Worm (Caenorhabditis elegans): ENCODE measurements around the gene Y69E1A.8.

The Y69E1A.8 gene

DNA sequence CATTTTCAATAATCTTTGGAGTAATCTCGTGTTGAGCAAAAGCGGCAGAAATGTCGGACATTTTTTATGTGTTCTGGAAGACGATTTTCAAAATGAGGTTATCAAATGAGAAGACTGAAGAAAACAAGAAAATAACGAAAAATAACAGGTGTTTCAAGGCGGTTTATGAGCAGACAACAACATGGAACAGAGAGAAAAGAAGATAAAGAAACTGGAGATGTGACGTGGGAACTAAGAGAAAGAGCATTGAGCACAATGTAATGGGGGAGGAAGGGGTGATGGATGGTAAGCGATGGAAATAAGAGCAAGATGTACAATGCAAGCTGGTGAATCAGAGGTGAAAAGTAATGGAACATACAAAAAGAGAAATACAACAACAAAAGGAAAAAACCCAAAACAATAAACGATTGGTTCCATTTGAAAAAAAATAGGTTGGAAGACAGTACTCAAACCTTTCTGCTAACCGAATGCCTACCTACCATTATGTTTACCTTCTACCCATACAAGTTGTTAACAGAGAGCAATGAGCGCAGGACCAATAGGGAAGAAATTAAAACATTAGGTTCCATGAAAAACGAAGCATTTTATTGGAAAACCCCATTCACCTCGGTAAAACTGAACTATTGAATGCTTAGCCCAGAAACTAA lies 8.7 kb upstream of the Y69E1A.8 start, which contains the start of gene Y69E1A.5:
Gene Y69E1A.5, minus strand, starts transcription at position 73 of the 647 bp plus-strand sequence.
- TF ChIP-seq unc-62 (GFP tag; optimal IDR thresholded peaks at IDR 0.05): peak; percentile 40
- TF ChIP-seq lin-32 (GFP tag; optimal IDR thresholded peaks at IDR 0.05): no peak
- TF ChIP-seq hlh-1 (tag; optimal IDR thresholded peaks at IDR 0.05): peak; percentile 82
- TF ChIP-seq unc-120 (tag; optimal IDR thresholded peaks at IDR 0.05; ENCODE audit: poor library complexity, severe bottlenecking): no peak
- no peak for TF ChIP-seq nhr-12 (tag; optimal IDR thresholded peaks at IDR 0.05)
- peak; percentile 31 for TF ChIP-seq mab-5 (tag; optimal IDR thresholded peaks at IDR 0.05)

ce11 chrIV:10958230-10958588 lies 8.2 kb upstream of the Y69E1A.8 start, which contains the start of gene sri-19:
Gene sri-19 (plus strand): TSS chrIV:10958372.
- TF ChIP-seq hlh-1 (tag; optimal IDR thresholded peaks at IDR 0.05) (peak; percentile 82), M03D4.4 (tag; optimal IDR thresholded peaks at IDR 0.05) (no peak), elt-3 (tag; optimal IDR thresholded peaks at IDR 0.05) (no peak), tbx-8 (GFP tag; optimal IDR thresholded peaks at IDR 0.05) (no peak), unc-120 (tag; optimal IDR thresholded peaks at IDR 0.05; ENCODE audit: poor library complexity, severe bottlenecking) (peak; percentile 21), sptf-1 (tag; optimal IDR thresholded peaks at IDR 0.05) (no peak)

DNA sequence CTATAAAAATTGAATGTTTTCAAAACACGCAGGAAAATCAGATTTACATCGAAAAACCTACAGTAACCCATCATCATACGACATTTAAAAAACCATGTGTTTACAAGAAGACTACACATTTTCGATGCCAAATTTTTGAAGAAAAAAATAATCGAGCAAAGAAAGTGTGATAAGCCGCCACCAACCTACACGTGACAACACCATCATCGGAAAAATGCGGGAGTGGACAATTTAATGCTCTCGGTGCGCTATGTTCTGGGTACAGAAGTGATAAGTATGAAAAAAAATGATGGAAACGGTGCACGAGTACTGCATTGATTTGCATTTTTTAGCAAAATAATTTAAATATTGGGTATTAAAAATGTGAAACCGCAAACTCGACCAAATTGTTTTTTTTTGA lies 1.7 kb upstream of the Y69E1A.8 start:
- no peak for TF ChIP-seq cnd-1 (tag; optimal IDR thresholded peaks at IDR 0.05)
- no peak for TF ChIP-seq hlh-1 (tag; optimal IDR thresholded peaks at IDR 0.05)
- no peak for TF ChIP-seq mep-1 (tag; optimal IDR thresholded peaks at IDR 0.05)
- no peak for TF ChIP-seq nhr-28 (tag; optimal IDR thresholded peaks at IDR 0.05)
- TF ChIP-seq lin-32 (GFP tag; optimal IDR thresholded peaks at IDR 0.05): no peak
- TF ChIP-seq nhr-2 (tag; optimal IDR thresholded peaks at IDR 0.05): no peak
- no peak for TF ChIP-seq blmp-1 (tag; optimal IDR thresholded peaks at IDR 0.05)
- TF ChIP-seq tbx-8 (GFP tag; optimal IDR thresholded peaks at IDR 0.05): no peak
- no peak for TF ChIP-seq drap-1 (GFP tag; optimal IDR thresholded peaks at IDR 0.05)
- no peak for TF ChIP-seq unc-39 (tag; optimal IDR thresholded peaks at IDR 0.05)

DNA sequence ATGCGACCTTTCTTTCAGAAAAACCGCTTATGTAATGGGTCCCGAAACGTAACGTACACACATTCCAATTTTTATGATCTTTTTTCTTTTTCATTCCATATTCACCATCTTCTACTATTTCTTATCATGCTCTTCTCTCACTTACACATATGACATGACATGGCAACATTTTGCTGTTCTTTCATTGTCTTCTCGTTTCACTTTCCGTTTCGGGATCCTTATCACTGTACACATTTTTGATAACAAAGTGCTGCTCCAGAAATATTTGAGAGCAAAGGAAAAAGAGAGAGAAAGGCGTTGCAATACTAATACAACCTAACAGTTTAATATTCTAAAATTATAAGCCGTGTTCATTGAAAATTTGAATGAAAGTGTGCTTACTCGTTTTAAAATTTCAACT lies 3.9 kb downstream of the Y69E1A.8 start:
- TF ChIP-seq bed-3 (GFP tag; optimal IDR thresholded peaks at IDR 0.05) (no peak), tbx-8 (GFP tag; optimal IDR thresholded peaks at IDR 0.05) (no peak), hlh-1 (tag; optimal IDR thresholded peaks at IDR 0.05) (no peak), unc-120 (tag; optimal IDR thresholded peaks at IDR 0.05; ENCODE audit: poor library complexity, severe bottlenecking) (no peak)

DNA sequence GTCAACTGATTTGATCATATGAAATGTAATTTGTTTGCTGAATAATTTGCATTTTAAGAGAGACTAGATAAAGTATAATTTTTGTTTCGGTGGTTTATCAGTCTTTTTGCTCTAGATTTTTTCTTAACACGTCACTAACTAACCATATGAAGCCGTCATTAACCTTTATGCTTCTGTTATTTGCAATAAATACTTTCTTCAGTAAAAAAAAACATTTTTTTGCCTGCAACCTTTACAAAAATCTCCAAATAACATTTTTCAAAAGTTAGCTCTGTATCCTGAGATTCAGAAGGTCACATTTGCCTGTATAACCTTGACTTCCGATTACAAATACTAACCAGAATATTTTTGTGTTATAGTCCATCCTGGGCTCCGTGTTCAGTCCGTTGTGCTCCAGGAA lies 4.4 kb downstream of the Y69E1A.8 start:
- TF ChIP-seq nhr-2 (tag; optimal IDR thresholded peaks at IDR 0.05) (no peak), M03D4.4 (tag; optimal IDR thresholded peaks at IDR 0.05) (no peak), lin-32 (GFP tag; optimal IDR thresholded peaks at IDR 0.05) (no peak), unc-62 (GFP tag; optimal IDR thresholded peaks at IDR 0.05) (no peak)

DNA sequence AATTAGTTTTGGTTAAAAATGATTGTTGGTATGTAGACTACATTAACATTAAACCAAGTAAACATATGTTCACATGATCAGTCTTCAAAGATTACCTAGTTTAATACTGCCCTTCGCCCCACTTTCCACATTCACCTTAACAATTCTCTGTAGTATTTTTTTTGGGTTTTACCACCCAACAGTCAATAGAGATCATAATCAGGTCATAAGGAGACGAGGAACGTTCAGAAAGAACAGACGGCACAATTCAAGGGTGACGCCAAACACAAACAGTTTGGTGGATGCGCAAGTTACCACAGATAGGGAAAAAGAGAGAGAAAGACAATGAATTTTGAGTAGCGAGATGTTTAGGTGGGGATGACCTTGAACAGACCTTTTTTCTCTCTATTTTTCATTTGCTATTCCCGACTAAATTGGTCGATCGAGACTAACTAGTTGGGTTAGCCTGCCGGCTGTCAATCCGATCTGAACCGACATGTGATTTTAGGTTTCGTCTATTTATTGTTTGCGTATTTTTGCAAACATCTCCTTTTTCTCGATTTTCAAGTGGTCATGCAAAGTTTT lies 5.3 kb downstream of the Y69E1A.8 start:
- TF ChIP-seq mep-1 (tag; optimal IDR thresholded peaks at IDR 0.05) (no peak), pha-4 (tag; optimal IDR thresholded peaks at IDR 0.05) (no peak), nhr-12 (tag; optimal IDR thresholded peaks at IDR 0.05) (no peak), flh-1 (GFP tag; optimal IDR thresholded peaks at IDR 0.05) (no peak), sptf-1 (tag; optimal IDR thresholded peaks at IDR 0.05) (no peak), ceh-83 (GFP tag; optimal IDR thresholded peaks at IDR 0.05) (no peak), nhr-76 (tag; optimal IDR thresholded peaks at IDR 0.05) (no peak), nhr-237 (tag; optimal IDR thresholded peaks at IDR 0.05) (no peak), M03D4.4 (tag; optimal IDR thresholded peaks at IDR 0.05) (no peak), mls-2 (tag; optimal IDR thresholded peaks at IDR 0.05) (no peak), cnd-1 (tag; optimal IDR thresholded peaks at IDR 0.05) (no peak)

- TF ChIP-seq blmp-1 (tag; optimal IDR thresholded peaks at IDR 0.05) (no peak), ceh-83 (GFP tag; optimal IDR thresholded peaks at IDR 0.05) (no peak), pha-4 (tag; optimal IDR thresholded peaks at IDR 0.05) (no peak), elt-1 (tag; optimal IDR thresholded peaks at IDR 0.05; ENCODE audit: borderline replicate concordance, insufficient read depth) (peak; percentile 21), mep-1 (tag; optimal IDR thresholded peaks at IDR 0.05) (no peak), nhr-237 (tag; optimal IDR thresholded peaks at IDR 0.05) (no peak)
Measured at ce11 chrIV:10975968-10976367, 9.6 kb downstream of the Y69E1A.8 start.
